Fruit fly (Drosophila melanogaster) whole organism, embryonic: Measurements from ENCODE around the gene CG43347.

Source experiments
- Ada2b ChIP-seq: fragments of 200-800 bp; sonication (Bioruptor generic); IDR thresholded peaks from 2 replicates; pipeline ENCODE4 v1.3.6; 2022; ENCODE audit warnings: missing biosample characterization, missing genetic modification characterization
- Blimp-1 ChIP-seq: fragments of 200-800 bp; sonication (Bioruptor generic); optimal IDR thresholded peaks from 3 replicates; lab custom pipeline; 2018; ENCODE audit warnings: missing biosample characterization, missing genetic modification characterization, mild to moderate bottlenecking, moderate library complexity, missing genetic modification reagents
- CG10462 ChIP-seq: fragments of 200-800 bp; sonication (Bioruptor generic); optimal IDR thresholded peaks from 2 replicates; lab custom pipeline; 2016; ENCODE audit warnings: missing biosample characterization, missing genetic modification characterization
- CG10565 ChIP-seq: fragments of 200-800 bp; sonication (Bioruptor generic); optimal IDR thresholded peaks from 3 replicates; lab custom pipeline; 2016; ENCODE audit warnings: missing biosample characterization, mild to moderate bottlenecking, missing genetic modification characterization
- CG11696 ChIP-seq: fragments of 200-800 bp; sonication (Bioruptor generic); IDR thresholded peaks from 2 replicates; pipeline ENCODE4 v1.3.6; 2022; ENCODE audit warnings: missing biosample characterization, missing genetic modification characterization
- CG12219 ChIP-seq: fragments of 200-800 bp; sonication (Bioruptor generic); optimal IDR thresholded peaks from 3 replicates; lab custom pipeline; 2018; ENCODE audit warnings: missing biosample characterization, mild to moderate bottlenecking, missing genetic modification characterization
- CG12659 ChIP-seq: fragments of 200-800 bp; sonication (Bioruptor generic); optimal IDR thresholded peaks from 3 replicates; lab custom pipeline; 2017; ENCODE audit warnings: mild to moderate bottlenecking, missing biosample characterization, missing genetic modification reagents, missing genetic modification characterization
- CG13287 ChIP-seq: fragments of 200-800 bp; sonication (Bioruptor generic); IDR thresholded peaks from 2 replicates; pipeline ENCODE4 v1.3.6; 2022; ENCODE audit warnings: missing biosample characterization, missing genetic modification characterization; ENCODE audit not compliant: partially characterized antibody
- CG14710 ChIP-seq: fragments of 200-800 bp; sonication (Bioruptor generic); optimal IDR thresholded peaks from 3 replicates; lab custom pipeline; 2019; ENCODE audit warnings: missing biosample characterization, mild to moderate bottlenecking, missing genetic modification characterization, moderate library complexity
- CG17359 ChIP-seq: fragments of 200-800 bp; sonication (Bioruptor generic); optimal IDR thresholded peaks from 3 replicates; lab custom pipeline; 2018; ENCODE audit warnings: missing biosample characterization, mild to moderate bottlenecking, missing genetic modification characterization, moderate library complexity
- CG18262 ChIP-seq: fragments of 200-800 bp; optimal IDR thresholded peaks from 3 replicates; lab custom pipeline; 2019; ENCODE audit warnings: missing biosample characterization, mild to moderate bottlenecking, missing genetic modification characterization, moderate library complexity
- CG18619 ChIP-seq: fragments of 200-800 bp; sonication (Bioruptor generic); optimal IDR thresholded peaks from 3 replicates; lab custom pipeline; 2017; ENCODE audit warnings: missing biosample characterization, mild to moderate bottlenecking, missing genetic modification characterization
- CG2875 ChIP-seq: fragments of 200-800 bp; sonication (Bioruptor generic); optimal IDR thresholded peaks from 2 replicates; lab custom pipeline; 2017; ENCODE audit warnings: missing biosample characterization, mild to moderate bottlenecking, missing genetic modification characterization, missing genetic modification reagents
- CG3065 ChIP-seq: fragments of 200-800 bp; sonication (Bioruptor generic); optimal IDR thresholded peaks from 2 replicates; lab custom pipeline; 2016; ENCODE audit warnings: missing biosample characterization, missing genetic modification characterization
- CG31388 ChIP-seq: fragments of 200-800 bp; sonication (Bioruptor generic); optimal IDR thresholded peaks from 2 replicates; lab custom pipeline; 2016; ENCODE audit warnings: missing biosample characterization, missing genetic modification characterization
- CG34224 ChIP-seq: fragments of 200-800 bp; sonication (Bioruptor generic); IDR thresholded peaks from 3 replicates; pipeline ENCODE4 v1.3.6; 2022; ENCODE audit warnings: missing biosample characterization, missing genetic modification characterization; ENCODE audit not compliant: partially characterized antibody
- CG6175 ChIP-seq: fragments of 200-800 bp; sonication (Bioruptor generic); IDR thresholded peaks from 3 replicates; pipeline ENCODE4 v1.3.6; 2022; ENCODE audit warnings: missing biosample characterization, missing genetic modification characterization
- CG7786 ChIP-seq: fragments of 200-800 bp; sonication (Bioruptor generic); optimal IDR thresholded peaks from 2 replicates; lab custom pipeline; 2016; ENCODE audit warnings: missing biosample characterization, missing genetic modification characterization
- CG9437 ChIP-seq: fragments of 200-800 bp; sonication (Bioruptor generic); optimal IDR thresholded peaks from 2 replicates; lab custom pipeline; 2018; ENCODE audit warnings: missing biosample characterization, mild to moderate bottlenecking, missing genetic modification characterization
- Chrac-16 ChIP-seq: fragments of 200-800 bp; sonication (Bioruptor generic); optimal IDR thresholded peaks from 3 replicates; lab custom pipeline; 2016; ENCODE audit warnings: missing biosample characterization, missing genetic modification characterization
- Deaf1 ChIP-seq: fragments of 200-800 bp; optimal IDR thresholded peaks from 3 replicates; lab custom pipeline; 2019; ENCODE audit warnings: missing biosample characterization, mild to moderate bottlenecking, missing genetic modification characterization, moderate library complexity
- Eip74EF ChIP-seq, 2 experiments: fragments of 200-800 bp in 1 of 2; fragments of >200 bp in 1 of 2; sonication (Bioruptor generic) in 1 of 2; optimal IDR thresholded peaks; 2 replicates each; lab custom pipeline; 2017 to 2019; ENCODE audit warnings: missing biosample characterization in 2 of 2, missing genetic modification characterization in 2 of 2, mild to moderate bottlenecking in 1 of 2, moderate library complexity in 1 of 2
- Ets65A ChIP-seq: fragments of 200-800 bp; sonication (Bioruptor generic); peaks from one replicate; lab custom pipeline; 2016; ENCODE audit warnings: missing biosample characterization, missing genetic modification characterization
- Gsc ChIP-seq: fragments of 200-800 bp; sonication (Bioruptor generic); IDR thresholded peaks from 2 replicates; pipeline ENCODE4 v1.3.6; 2022; ENCODE audit warnings: missing biosample characterization, missing genetic modification characterization
- HHEX ChIP-seq: fragments of 200-800 bp; sonication (Bioruptor generic); optimal IDR thresholded peaks from 3 replicates; lab custom pipeline; 2017; ENCODE audit warnings: missing biosample characterization, mild to moderate bottlenecking, missing genetic modification characterization, missing genetic modification reagents
- HLH54F ChIP-seq: fragments of 200-800 bp; sonication (Bioruptor generic); optimal IDR thresholded peaks from 3 replicates; lab custom pipeline; 2016; ENCODE audit warnings: missing biosample characterization, missing genetic modification characterization
- Hey ChIP-seq: fragments of 200-800 bp; sonication (Bioruptor generic); optimal IDR thresholded peaks from 3 replicates; lab custom pipeline; 2018; ENCODE audit warnings: missing biosample characterization, mild to moderate bottlenecking, missing genetic modification characterization
- HmgD ChIP-seq: fragments of 200-800 bp; sonication (Bioruptor generic); optimal IDR thresholded peaks from 3 replicates; lab custom pipeline; 2016; ENCODE audit warnings: missing biosample characterization, missing genetic modification characterization
- Hr3 ChIP-seq: fragments of 200-800 bp; sonication (Bioruptor generic); optimal IDR thresholded peaks from 3 replicates; lab custom pipeline; 2016; ENCODE audit warnings: missing biosample characterization, missing genetic modification characterization
- Myb ChIP-seq: fragments of 200-800 bp; sonication (Bioruptor generic); optimal IDR thresholded peaks from 2 replicates; lab custom pipeline; 2016; ENCODE audit warnings: missing biosample characterization, missing genetic modification characterization
- NFAT ChIP-seq: fragments of 200-800 bp; sonication (Bioruptor generic); IDR thresholded peaks from 2 replicates; pipeline ENCODE4 v1.3.6; 2022; ENCODE audit warnings: missing biosample characterization, missing genetic modification characterization
- Oaz ChIP-seq: fragments of 200-800 bp; sonication (Bioruptor generic); IDR thresholded peaks from 2 replicates; pipeline ENCODE4 v1.3.6; 2022; ENCODE audit warnings: missing biosample characterization, missing genetic modification characterization
- Optix ChIP-seq: fragments of 200-800 bp; sonication (Bioruptor generic); IDR thresholded peaks from 3 replicates; pipeline ENCODE4 v1.3.6; 2022; ENCODE audit warnings: missing biosample characterization, missing genetic modification characterization
- Poxn ChIP-seq: fragments of 200-800 bp; sonication (Bioruptor generic); IDR thresholded peaks from 2 replicates; pipeline ENCODE4 v1.3.6; 2022; ENCODE audit warnings: missing biosample characterization, missing genetic modification characterization
- Side ChIP-seq: fragments of 200-800 bp; sonication (Bioruptor generic); optimal IDR thresholded peaks from 2 replicates; lab custom pipeline; 2016; ENCODE audit warnings: missing biosample characterization, missing genetic modification characterization
- Sox100B ChIP-seq: fragments of 200-800 bp; sonication (Bioruptor generic); optimal IDR thresholded peaks from 3 replicates; lab custom pipeline; 2018; ENCODE audit warnings: missing biosample characterization, mild to moderate bottlenecking, missing genetic modification characterization
- Xrp1 ChIP-seq: fragments of 200-800 bp; sonication (Bioruptor generic); IDR thresholded peaks from 2 replicates; pipeline ENCODE4 v1.3.6; 2022; ENCODE audit warnings: missing biosample characterization, missing genetic modification characterization
- amos ChIP-seq: fragments of 200-800 bp; sonication (Bioruptor generic); IDR thresholded peaks from 2 replicates; pipeline ENCODE4 v1.3.6; 2022; ENCODE audit warnings: missing biosample characterization, missing genetic modification characterization; ENCODE audit not compliant: partially characterized antibody
- bigmax ChIP-seq: fragments of 200-800 bp; sonication (Bioruptor generic); optimal IDR thresholded peaks from 2 replicates; lab custom pipeline; 2018; ENCODE audit warnings: missing biosample characterization, mild to moderate bottlenecking, missing genetic modification characterization
- ems ChIP-seq: fragments of 200-800 bp; sonication (Bioruptor generic); optimal IDR thresholded peaks from 3 replicates; lab custom pipeline; 2016; ENCODE audit warnings: missing biosample characterization, missing genetic modification characterization
- ham ChIP-seq: fragments of 200-800 bp; sonication (Bioruptor generic); IDR thresholded peaks from 2 replicates; pipeline ENCODE4 v1.3.6; 2022; ENCODE audit warnings: missing biosample characterization, missing genetic modification characterization
- hb ChIP-seq: fragments of 200-800 bp; sonication (Bioruptor generic); IDR thresholded peaks from 3 replicates; pipeline ENCODE4 v1.3.6; 2022; ENCODE audit warnings: missing biosample characterization, missing genetic modification characterization; ENCODE audit not compliant: partially characterized antibody
- hth ChIP-seq: fragments of >200 bp; optimal IDR thresholded peaks from 2 replicates; lab custom pipeline; 2017; ENCODE audit warnings: inconsistent platforms
- nom ChIP-seq: fragments of 200-800 bp; sonication (Bioruptor generic); optimal IDR thresholded peaks from 2 replicates; lab custom pipeline; 2017; ENCODE audit warnings: missing biosample characterization, missing genetic modification characterization, mild to moderate bottlenecking, moderate library complexity, missing genetic modification reagents
- p53 ChIP-seq: fragments of 200-800 bp; sonication (Bioruptor generic); optimal IDR thresholded peaks from 2 replicates; lab custom pipeline; 2016; ENCODE audit warnings: missing biosample characterization, missing genetic modification characterization
- sens-2 ChIP-seq: fragments of 200-800 bp; sonication (Bioruptor generic); IDR thresholded peaks from 2 replicates; pipeline ENCODE4 v1.3.6; 2022; ENCODE audit warnings: missing biosample characterization, missing genetic modification characterization
- seq ChIP-seq: fragments of 200-800 bp; sonication (Bioruptor generic); IDR thresholded peaks from 2 replicates; pipeline ENCODE4 v1.3.6; 2022; ENCODE audit warnings: missing biosample characterization, missing genetic modification characterization
- sisA ChIP-seq: fragments of 200-800 bp; sonication (Bioruptor generic); IDR thresholded peaks from 2 replicates; pipeline ENCODE4 v1.3.6; 2022; ENCODE audit warnings: missing biosample characterization, missing genetic modification characterization
- toy ChIP-seq: fragments of 200-800 bp; sonication (Bioruptor generic); IDR thresholded peaks from 2 replicates; pipeline ENCODE4 v1.3.6; 2022; ENCODE audit warnings: missing biosample characterization, missing genetic modification characterization
- twi ChIP-seq: fragments of 200-800 bp; optimal IDR thresholded peaks from 2 replicates; lab custom pipeline; 2019; ENCODE audit warnings: missing biosample characterization, mild to moderate bottlenecking, missing genetic modification characterization, moderate library complexity
- tx ChIP-seq: fragments of 200-800 bp; sonication (Bioruptor generic); optimal IDR thresholded peaks from 2 replicates; lab custom pipeline; 2016; ENCODE audit warnings: missing biosample characterization, missing genetic modification characterization
- wdn ChIP-seq: fragments of 200-800 bp; sonication (Bioruptor generic); IDR thresholded peaks from 2 replicates; pipeline ENCODE4 v1.3.6; 2022; ENCODE audit warnings: missing biosample characterization, missing genetic modification characterization

CG43347 gene

dm6 chrX:10573554-10573953, 46.4 kb downstream of the CG43347 start (continued):
- TF ChIP-seq CG14710 (tag; lab: Kevin White, UChicago) (no peak), CG2875 (no peak), CG10462 (GFP tag; lab: Kevin White, UChicago) (no peak), CG7786 (GFP tag; lab: Kevin White, UChicago) (no peak), HmgD (no peak), hth (lab: Kevin White, UChicago) (no peak), Xrp1 (GFP tag; lab: Robert Waterston, UW) (peak; percentile 67; the same call in 1 of the 2 replicates), Hr3 (GFP tag; lab: Kevin White, UChicago) (peak; percentile 24), Ets65A (no peak), Side (no peak), CG6175 (no peak), bigmax (GFP tag; lab: Kevin White, UChicago) (no peak), CG12659 (GFP tag; lab: Kevin White, UChicago) (peak; percentile 45), Blimp-1 (GFP tag; lab: Kevin White, UChicago) (peak; percentile 62), wdn (GFP tag; lab: Robert Waterston, UW) (peak; percentile 44; the same call in 1 of the 2 replicates), CG34224 (GFP tag; lab: Robert Waterston, UW) (no peak), sens-2 (no peak), Ada2b (GFP tag; lab: Robert Waterston, UW) (peak; percentile 75), CG11696 (GFP tag; lab: Robert Waterston, UW) (no peak), CG18262 (tag; lab: Kevin White, UChicago) (peak; percentile 51), Sox100B (GFP tag; lab: Kevin White, UChicago) (peak; percentile 34), Eip74EF (GFP tag; optimal IDR thresholded peaks at IDR 0.05; lab: Kevin White, UChicago) (no peak), CG17359 (tag; lab: Kevin White, UChicago) (peak; percentile 70), CG13287 (GFP tag; lab: Robert Waterston, UW) (no peak), toy (GFP tag; lab: Robert Waterston, UW) (no peak), HLH54F (GFP tag; lab: Kevin White, UChicago) (no peak), twi (tag; lab: Kevin White, UChicago) (no peak), CG3065 (GFP tag; lab: Kevin White, UChicago) (no peak), ham (GFP tag; lab: Robert Waterston, UW) (no peak), Optix (GFP tag; lab: Robert Waterston, UW) (no peak), Deaf1 (tag; lab: Kevin White, UChicago) (peak; percentile 14), nom (GFP tag; lab: Kevin White, UChicago) (no peak), Hey (no peak), tx (GFP tag; lab: Kevin White, UChicago) (no peak), CG10565 (no peak), hb (GFP tag; lab: Robert Waterston, UW) (no peak), amos (no peak), HHEX (GFP tag; lab: Kevin White, UChicago) (peak; percentile 52), Gsc (no peak), seq (peak; percentile 56; the same call in 1 of the 2 replicates), ems (GFP tag; lab: Kevin White, UChicago) (peak; percentile 26), CG18619 (GFP tag; lab: Kevin White, UChicago) (no peak), p53 (no peak), Chrac-16 (GFP tag; lab: Kevin White, UChicago) (no peak), NFAT (GFP tag; lab: Robert Waterston, UW) (0 out of 2 replicates have a peak, but pooled peaks have one; percentile 38), CG9437 (GFP tag; lab: Kevin White, UChicago) (no peak), sisA (GFP tag; lab: Robert Waterston, UW) (peak; percentile 45; the same call in 1 of the 2 replicates), Myb (GFP tag; lab: Kevin White, UChicago) (no peak), Poxn (GFP tag; lab: Robert Waterston, UW) (no peak), CG31388 (GFP tag; lab: Kevin White, UChicago) (no peak), Oaz (GFP tag; lab: Robert Waterston, UW) (no peak), CG12219 (GFP tag; lab: Kevin White, UChicago) (peak; percentile 49)
